Worm (Caenorhabditis elegans) whole organism, midembryonic: Measurements from ENCODE around the gene mvb-12.

Source experiments
- T22C8.4 ChIP-seq: fragments of 200-800 bp; sonication (Bioruptor generic); IDR thresholded peaks from 2 replicates; pipeline ENCODE4 v1.3.6; 2022; ENCODE audit warnings: missing genetic modification characterization, missing compliant biosample characterization
- cog-1 ChIP-seq: sonication (generic microtip); optimal IDR thresholded peaks from 2 replicates; lab custom pipeline; 2016; ENCODE audit warnings: missing genetic modification characterization, missing compliant biosample characterization
- flt-1 ChIP-seq: fragments of 200-800 bp; sonication (Bioruptor generic); IDR thresholded peaks from 2 replicates; pipeline ENCODE4 v1.3.6; 2022; ENCODE audit warnings: missing genetic modification characterization, missing compliant biosample characterization
- klf-2 ChIP-seq: fragments of 200-800 bp; sonication (Bioruptor generic); conservative IDR thresholded peaks from 2 replicates; pipeline ENCODE4 v1.3.6; 2022; ENCODE audit warnings: missing genetic modification reagents, missing genetic modification characterization, missing compliant biosample characterization
- med-1 ChIP-seq: sonication (generic microtip); optimal IDR thresholded peaks from 2 replicates; lab custom pipeline; 2017; ENCODE audit warnings: missing genetic modification characterization, mild to moderate bottlenecking, missing compliant biosample characterization, antibody characterized with exemption, missing genetic modification reagents; ENCODE audit not compliant: insufficient read depth
- ref-1 ChIP-seq: fragments of 200-800 bp; sonication (Bioruptor generic); conservative IDR thresholded peaks from 2 replicates; pipeline ENCODE4 v1.3.6; 2022; ENCODE audit warnings: missing genetic modification reagents, missing genetic modification characterization, missing compliant biosample characterization
- tab-1 ChIP-seq: fragments of 200-800 bp; sonication (Bioruptor generic); IDR thresholded peaks from 2 replicates; pipeline ENCODE4 v1.3.6; 2022; ENCODE audit warnings: missing genetic modification characterization, missing compliant biosample characterization
- ztf-23 ChIP-seq: fragments of 200-800 bp; sonication (Bioruptor generic); IDR thresholded peaks from 2 replicates; pipeline ENCODE4 v1.3.6; 2022; ENCODE audit warnings: missing genetic modification reagents, missing genetic modification characterization, missing compliant biosample characterization
- ztf-29 ChIP-seq: fragments of 200-800 bp; sonication (Bioruptor generic); IDR thresholded peaks from 2 replicates; pipeline ENCODE4 v1.3.6; 2022; ENCODE audit warnings: missing genetic modification reagents, missing genetic modification characterization, missing compliant biosample characterization

ce11 chrIV:7794709-7795108, 35.6 kb upstream of the mvb-12 start, which contains the start of gene ntp-1:
- TF ChIP-seq klf-2 (GFP tag; lab: Robert Waterston, UW) (no peak), flt-1 (GFP tag; lab: Robert Waterston, UW) (no peak), med-1 (no peak), cog-1 (tag; lab: Kevin White, UChicago) (no peak), ztf-23 (GFP tag; lab: Robert Waterston, UW) (no peak), tab-1 (GFP tag; lab: Robert Waterston, UW) (no peak), ztf-29 (GFP tag; lab: Robert Waterston, UW) (no peak), ref-1 (GFP tag; lab: Robert Waterston, UW) (no peak), T22C8.4 (no peak)
